Worm (Caenorhabditis elegans) whole organism, midembryonic: ENCODE results near the gene col-91.

Source experiments
- T22C8.4 ChIP-seq: fragments of 200-800 bp; sonication (Bioruptor generic); IDR thresholded peaks from 2 replicates; pipeline ENCODE4 v1.3.6; 2022; ENCODE audit warnings: missing genetic modification characterization, missing compliant biosample characterization
- cog-1 ChIP-seq: sonication (generic microtip); optimal IDR thresholded peaks from 2 replicates; lab custom pipeline; 2016; ENCODE audit warnings: missing genetic modification characterization, missing compliant biosample characterization
- flt-1 ChIP-seq: fragments of 200-800 bp; sonication (Bioruptor generic); IDR thresholded peaks from 2 replicates; pipeline ENCODE4 v1.3.6; 2022; ENCODE audit warnings: missing genetic modification characterization, missing compliant biosample characterization
- klf-2 ChIP-seq: fragments of 200-800 bp; sonication (Bioruptor generic); conservative IDR thresholded peaks from 2 replicates; pipeline ENCODE4 v1.3.6; 2022; ENCODE audit warnings: missing genetic modification reagents, missing genetic modification characterization, missing compliant biosample characterization
- ztf-29 ChIP-seq: fragments of 200-800 bp; sonication (Bioruptor generic); IDR thresholded peaks from 2 replicates; pipeline ENCODE4 v1.3.6; 2022; ENCODE audit warnings: missing genetic modification reagents, missing genetic modification characterization, missing compliant biosample characterization

DNA sequence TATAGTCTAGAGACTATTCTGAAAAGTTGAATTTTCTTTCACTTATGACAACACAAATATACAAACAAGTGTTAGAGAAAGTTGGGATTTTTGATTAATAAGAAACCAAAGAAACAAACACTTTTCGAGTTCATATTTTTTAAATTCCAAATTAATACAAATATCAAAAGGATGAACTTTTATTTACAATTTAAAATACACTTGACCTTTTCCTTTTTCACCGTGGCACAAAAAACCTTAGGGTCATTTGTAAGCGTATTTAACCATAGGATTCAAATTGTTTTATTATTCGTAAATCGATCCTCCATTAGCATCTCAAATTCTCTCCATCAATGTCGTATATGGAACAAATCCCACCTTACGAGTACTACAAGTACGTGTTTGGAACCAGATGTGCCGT lies 27.6 kb downstream of the col-91 start, which contains the start of gene C02F5.5:
- TF ChIP-seq ztf-29 (GFP tag; lab: Robert Waterston, UW) (no peak), flt-1 (no peak), T22C8.4 (GFP tag; lab: Robert Waterston, UW) (no peak), klf-2 (GFP tag; lab: Robert Waterston, UW) (no peak), cog-1 (tag; lab: Kevin White, UChicago) (no peak)
